Fruit fly (Drosophila melanogaster) whole organism, wandering third instar larva: ENCODE measurements around the gene CG6901.

ENCODE experiments used
- Dfd ChIP-seq: fragments of >200 bp; optimal IDR thresholded peaks from 2 replicates; lab custom pipeline; 2017; ENCODE audit warnings: missing biosample characterization, missing genetic modification characterization
- GATAd ChIP-seq: sonication (Bioruptor generic); optimal IDR thresholded peaks from 2 replicates; lab custom pipeline; 2016; ENCODE audit warnings: missing biosample characterization, missing genetic modification characterization
- Hnf4 ChIP-seq: fragments of 200-800 bp; sonication (Bioruptor generic); optimal IDR thresholded peaks from 2 replicates; lab custom pipeline; 2016; ENCODE audit warnings: missing biosample characterization, mild to moderate bottlenecking, missing genetic modification characterization
- Hr78 ChIP-seq: fragments of >200 bp; optimal IDR thresholded peaks from 2 replicates; lab custom pipeline; 2017; ENCODE audit warnings: missing biosample characterization, missing genetic modification characterization
- Jra ChIP-seq: sonication (Bioruptor generic); optimal IDR thresholded peaks from 2 replicates; lab custom pipeline; 2016; ENCODE audit warnings: missing biosample characterization, missing genetic modification characterization
- OdsH ChIP-seq: fragments of 200-800 bp; sonication (Bioruptor generic); optimal IDR thresholded peaks from 2 replicates; lab custom pipeline; 2016; ENCODE audit warnings: missing biosample characterization, mild to moderate bottlenecking, missing genetic modification characterization
- foxo ChIP-seq, 2 experiments: fragments of 200-800 bp; sonication (Bioruptor generic); optimal IDR thresholded peaks; 2 replicates in 1 of 2; 3 replicates in 1 of 2; lab custom pipeline; 2016 to 2017; ENCODE audit warnings: missing biosample characterization in 2 of 2, missing genetic modification characterization in 2 of 2
- h ChIP-seq: fragments of 200-800 bp; sonication (Bioruptor generic); optimal IDR thresholded peaks from 3 replicates; lab custom pipeline; 2016; ENCODE audit warnings: missing biosample characterization, mild to moderate bottlenecking, missing genetic modification characterization
- jim ChIP-seq: fragments of 175-275, 200-325 bp; sonication (Bioruptor generic); optimal IDR thresholded peaks from 2 replicates; lab custom pipeline; 2016; ENCODE audit warnings: missing biosample characterization, mild to moderate bottlenecking, missing genetic modification characterization
- lola ChIP-seq: fragments of >200 bp; optimal IDR thresholded peaks from 2 replicates; lab custom pipeline; 2017; ENCODE audit warnings: missing biosample characterization, missing genetic modification characterization
- psq ChIP-seq: fragments of 200-800 bp; sonication (Bioruptor generic); optimal IDR thresholded peaks from 3 replicates; lab custom pipeline; 2017; ENCODE audit warnings: missing biosample characterization, mild to moderate bottlenecking, missing genetic modification characterization, moderate library complexity
- woc ChIP-seq: sonication (Bioruptor generic); optimal IDR thresholded peaks from 2 replicates; lab custom pipeline; 2016; ENCODE audit warnings: missing biosample characterization, mild to moderate bottlenecking, missing genetic modification characterization

dm6 chr3R:16353195-16353594 lies 30.0 kb downstream of the CG6901 start:
- TF ChIP-seq foxo (GFP tag; optimal IDR thresholded peaks at IDR 0.05; lab: Kevin White, UChicago) (no peak), Hr78 (GFP tag; lab: Kevin White, UChicago) (no peak), lola (no peak), woc (no peak), psq (GFP tag; lab: Kevin White, UChicago) (no peak), GATAd (no peak), Hnf4 (no peak), h (GFP tag; lab: Kevin White, UChicago) (no peak), OdsH (GFP tag; lab: Kevin White, UChicago) (no peak), jim (GFP tag; lab: Kevin White, UChicago) (no peak), Jra (GFP tag; lab: Kevin White, UChicago) (no peak), Dfd (GFP tag; lab: Kevin White, UChicago) (no peak)
